Worm (Caenorhabditis elegans) whole organism, L4/young adult: ENCODE results near the gene jmjd-5.

Source experiments
- dao-5 ChIP-seq: sonication (generic microtip); optimal IDR thresholded peaks from 2 replicates; lab custom pipeline; 2016; ENCODE audit warnings: missing genotype, missing genetic modification characterization, moderate library complexity, missing compliant biosample characterization
- him-1 ChIP-seq: sonication (generic microtip); optimal IDR thresholded peaks from 2 replicates; lab custom pipeline; 2016; ENCODE audit warnings: missing genotype, missing genetic modification reagents, missing genetic modification characterization, missing compliant biosample characterization

- TF ChIP-seq dao-5 (tag; lab: Kevin White, UChicago), result no peak
- no peak for TF ChIP-seq him-1 (tag; lab: Kevin White, UChicago)
Measured at ce11 chrV:11157947-11158346, 30.6 kb downstream of the jmjd-5 start, which contains the start of gene srg-42.
